Worm (Caenorhabditis elegans) whole organism, L4/young adult: ENCODE data around the gene pigt-1.

ENCODE experiments used
- dao-5 ChIP-seq: sonication (generic microtip); optimal IDR thresholded peaks from 2 replicates; lab custom pipeline; 2016; ENCODE audit warnings: missing genotype, missing genetic modification characterization, moderate library complexity, missing compliant biosample characterization
- him-1 ChIP-seq: sonication (generic microtip); optimal IDR thresholded peaks from 2 replicates; lab custom pipeline; 2016; ENCODE audit warnings: missing genotype, missing genetic modification reagents, missing genetic modification characterization, missing compliant biosample characterization

DNA sequence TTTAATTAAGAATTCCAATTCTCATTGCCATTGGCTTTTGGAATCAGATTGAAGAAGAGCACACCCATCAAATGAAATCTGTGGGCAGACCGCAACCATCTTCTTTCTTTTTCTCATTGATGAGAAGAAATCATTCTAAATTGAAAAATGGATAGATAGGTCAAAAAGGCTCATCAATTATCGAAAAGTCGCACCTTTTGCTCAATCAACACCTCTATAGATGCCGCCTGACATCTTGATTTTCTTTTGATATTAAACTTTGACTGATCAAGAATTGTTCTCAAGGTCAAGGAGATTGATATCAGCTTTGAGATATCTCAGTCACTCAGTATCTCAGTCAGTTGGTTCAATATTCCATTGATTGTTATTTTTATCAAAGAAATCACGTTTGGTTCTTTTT, 48.7 kb downstream of the pigt-1 start:
- TF ChIP-seq him-1, result no peak
- TF ChIP-seq dao-5 (tag; lab: Kevin White, UChicago), result no peak
